Fruit fly (Drosophila melanogaster) whole organism, embryonic: Measurements from ENCODE around the gene CG15912.

Experiments used
- Blimp-1 ChIP-seq: fragments of 200-800 bp; sonication (Bioruptor generic); optimal IDR thresholded peaks from 3 replicates; lab custom pipeline; 2018; ENCODE audit warnings: missing biosample characterization, missing genetic modification characterization, mild to moderate bottlenecking, moderate library complexity, missing genetic modification reagents
- CG10959 ChIP-seq: fragments of 200-800 bp; sonication (Bioruptor generic); IDR thresholded peaks from 2 replicates; pipeline ENCODE4 v1.3.6; 2022; ENCODE audit warnings: missing biosample characterization, missing genetic modification characterization
- CG11504 ChIP-seq: fragments of 200-800 bp; sonication (Bioruptor generic); optimal IDR thresholded peaks from 3 replicates; lab custom pipeline; 2019; ENCODE audit warnings: missing biosample characterization, mild to moderate bottlenecking, missing genetic modification characterization, moderate library complexity
- CG12155 ChIP-seq: fragments of 200-800 bp; sonication (Bioruptor generic); optimal IDR thresholded peaks from 3 replicates; lab custom pipeline; 2016; ENCODE audit warnings: missing biosample characterization, missing genetic modification characterization
- CG13624 ChIP-seq: fragments of 200-800 bp; sonication (Bioruptor generic); optimal IDR thresholded peaks from 2 replicates; lab custom pipeline; 2016; ENCODE audit warnings: missing biosample characterization, missing genetic modification characterization
- CG14965 ChIP-seq: fragments of 200-800 bp; sonication (Bioruptor generic); optimal IDR thresholded peaks from 2 replicates; lab custom pipeline; 2016; ENCODE audit warnings: missing biosample characterization, missing genetic modification characterization, borderline replicate concordance
- CG15073 ChIP-seq: fragments of 200-800 bp; sonication (Bioruptor generic); optimal IDR thresholded peaks from 2 replicates; lab custom pipeline; 2016; ENCODE audit warnings: missing biosample characterization, missing genetic modification characterization
- CG17385 ChIP-seq: fragments of 200-800 bp; sonication (Bioruptor generic); optimal IDR thresholded peaks from 3 replicates; lab custom pipeline; 2018; ENCODE audit warnings: missing biosample characterization, mild to moderate bottlenecking, missing genetic modification characterization
- CG17802 ChIP-seq: fragments of 200-800 bp; sonication (Bioruptor generic); optimal IDR thresholded peaks from 2 replicates; lab custom pipeline; 2018; ENCODE audit warnings: missing biosample characterization, mild to moderate bottlenecking, missing genetic modification characterization, moderate library complexity
- CG1792 ChIP-seq: fragments of 200-800 bp; sonication (Bioruptor generic); optimal IDR thresholded peaks from 2 replicates; lab custom pipeline; 2016; ENCODE audit warnings: missing biosample characterization, missing genetic modification characterization
- CG18764 ChIP-seq: fragments of 200-800 bp; sonication (Bioruptor generic); optimal IDR thresholded peaks from 3 replicates; lab custom pipeline; 2016; ENCODE audit warnings: missing biosample characterization, missing genetic modification characterization
- CG2129 ChIP-seq: fragments of 200-800 bp; sonication (Bioruptor generic); IDR thresholded peaks from 2 replicates; pipeline ENCODE4 v1.3.6; 2022; ENCODE audit warnings: missing biosample characterization, missing genetic modification characterization; ENCODE audit not compliant: partially characterized antibody
- CG31388 ChIP-seq: fragments of 200-800 bp; sonication (Bioruptor generic); optimal IDR thresholded peaks from 2 replicates; lab custom pipeline; 2016; ENCODE audit warnings: missing biosample characterization, missing genetic modification characterization
- CG32767 ChIP-seq: fragments of 200-800 bp; sonication (Bioruptor generic); IDR thresholded peaks from 2 replicates; pipeline ENCODE4 v1.3.6; 2022; ENCODE audit warnings: missing biosample characterization, missing genetic modification characterization
- CG33557 ChIP-seq: fragments of 200-800 bp; sonication (Bioruptor generic); optimal IDR thresholded peaks from 2 replicates; lab custom pipeline; 2019; ENCODE audit warnings: missing biosample characterization, mild to moderate bottlenecking, missing genetic modification characterization, moderate library complexity
- CG34224 ChIP-seq: fragments of 200-800 bp; sonication (Bioruptor generic); IDR thresholded peaks from 3 replicates; pipeline ENCODE4 v1.3.6; 2022; ENCODE audit warnings: missing biosample characterization, missing genetic modification characterization; ENCODE audit not compliant: partially characterized antibody
- CG4360 ChIP-seq: fragments of 200-800 bp; sonication (Bioruptor generic); IDR thresholded peaks from 2 replicates; pipeline ENCODE4 v1.3.6; 2022; ENCODE audit warnings: missing biosample characterization, missing genetic modification characterization
- CG5180 ChIP-seq: fragments of 200-800 bp; sonication (Bioruptor generic); optimal IDR thresholded peaks from 3 replicates; lab custom pipeline; 2017; ENCODE audit warnings: missing biosample characterization, missing genetic modification characterization, mild to moderate bottlenecking, moderate library complexity, missing genetic modification reagents
- CG6683 ChIP-seq: fragments of 200-800 bp; sonication (Bioruptor generic); optimal IDR thresholded peaks from 2 replicates; lab custom pipeline; 2017; ENCODE audit warnings: missing biosample characterization, mild to moderate bottlenecking, missing genetic modification characterization, missing genetic modification reagents
- CG8359 ChIP-seq: fragments of 200-800 bp; sonication (Bioruptor generic); optimal IDR thresholded peaks from 2 replicates; lab custom pipeline; 2017; ENCODE audit warnings: missing biosample characterization, mild to moderate bottlenecking, missing genetic modification characterization, borderline replicate concordance
- CG8944 ChIP-seq: fragments of 200-800 bp; sonication (Bioruptor generic); optimal IDR thresholded peaks from 3 replicates; lab custom pipeline; 2016; ENCODE audit warnings: missing biosample characterization, missing genetic modification characterization
- CrebB ChIP-seq: fragments of 200-800 bp; sonication (Bioruptor generic); optimal IDR thresholded peaks from 3 replicates; lab custom pipeline; 2018; ENCODE audit warnings: missing biosample characterization, mild to moderate bottlenecking, missing genetic modification characterization
- Dad ChIP-seq: fragments of 200-800 bp; sonication (Bioruptor generic); optimal IDR thresholded peaks from 3 replicates; lab custom pipeline; 2016; ENCODE audit warnings: missing biosample characterization, missing genetic modification characterization
- Dek ChIP-seq: fragments of 200-800 bp; sonication (Bioruptor generic); optimal IDR thresholded peaks from 3 replicates; lab custom pipeline; 2019; ENCODE audit warnings: missing biosample characterization, mild to moderate bottlenecking, missing genetic modification characterization, moderate library complexity
- Drgx ChIP-seq: fragments of 200-800 bp; sonication (Bioruptor generic); IDR thresholded peaks from 2 replicates; pipeline ENCODE4 v1.3.6; 2022; ENCODE audit warnings: missing biosample characterization, missing genetic modification characterization
- Gug ChIP-seq: fragments of 200-800 bp; sonication (Bioruptor generic); IDR thresholded peaks from 4 replicates; pipeline ENCODE4 v1.3.6; 2022; ENCODE audit warnings: missing biosample characterization, missing genetic modification characterization
- Hey ChIP-seq: fragments of 200-800 bp; sonication (Bioruptor generic); optimal IDR thresholded peaks from 3 replicates; lab custom pipeline; 2018; ENCODE audit warnings: missing biosample characterization, mild to moderate bottlenecking, missing genetic modification characterization
- Lhr ChIP-seq: fragments of 200-800 bp; sonication (Bioruptor generic); optimal IDR thresholded peaks from 3 replicates; lab custom pipeline; 2017; ENCODE audit warnings: mild to moderate bottlenecking, missing biosample characterization, missing genetic modification reagents, missing genetic modification characterization
- Scr ChIP-seq: fragments of 200-800 bp; sonication (Bioruptor generic); IDR thresholded peaks from 2 replicates; pipeline ENCODE4 v1.3.6; 2022; ENCODE audit warnings: missing biosample characterization, missing genetic modification characterization; ENCODE audit not compliant: partially characterized antibody
- Sin3A ChIP-seq: fragments of >200 bp; optimal IDR thresholded peaks from 2 replicates; lab custom pipeline; 2018
- Sry-β ChIP-seq: fragments of 200-800 bp; sonication (Bioruptor generic); optimal IDR thresholded peaks from 2 replicates; lab custom pipeline; 2018; ENCODE audit warnings: missing biosample characterization, mild to moderate bottlenecking, missing genetic modification characterization, moderate library complexity
- Sry-δ ChIP-seq: fragments of 200-800 bp; sonication (Bioruptor generic); optimal IDR thresholded peaks from 2 replicates; lab custom pipeline; 2016; ENCODE audit warnings: missing biosample characterization, missing genetic modification characterization
- abd-A ChIP-seq: fragments of 200-800 bp; sonication (Bioruptor generic); optimal IDR thresholded peaks from 3 replicates; lab custom pipeline; 2019; ENCODE audit warnings: missing biosample characterization, mild to moderate bottlenecking, missing genetic modification characterization, moderate library complexity
- aop ChIP-seq: fragments of 200-800 bp; sonication (Bioruptor generic); IDR thresholded peaks from 2 replicates; pipeline ENCODE4 v1.3.6; 2022; ENCODE audit warnings: missing biosample characterization, missing genetic modification characterization
- bbx ChIP-seq: fragments of 200-800 bp; sonication (Bioruptor generic); IDR thresholded peaks from 2 replicates; pipeline ENCODE4 v1.3.6; 2022; ENCODE audit warnings: missing biosample characterization, missing genetic modification characterization; ENCODE audit not compliant: partially characterized antibody
- chm ChIP-seq: fragments of 200-800 bp; sonication (Bioruptor generic); IDR thresholded peaks from 2 replicates; pipeline ENCODE4 v1.3.6; 2022; ENCODE audit warnings: missing biosample characterization, missing genetic modification characterization
- chn ChIP-seq: fragments of 200-800 bp; sonication (Bioruptor generic); optimal IDR thresholded peaks from 2 replicates; lab custom pipeline; 2016; ENCODE audit warnings: missing biosample characterization, missing genetic modification characterization
- dan ChIP-seq: fragments of 200-800 bp; sonication (Bioruptor generic); IDR thresholded peaks from 2 replicates; pipeline ENCODE4 v1.3.6; 2022; ENCODE audit warnings: missing biosample characterization, missing genetic modification characterization
- en ChIP-seq: fragments of 200-800 bp; sonication (Bioruptor generic); optimal IDR thresholded peaks from 2 replicates; lab custom pipeline; 2016; ENCODE audit warnings: missing biosample characterization, missing genetic modification characterization
- esg ChIP-seq: fragments of 200-800 bp; sonication (Bioruptor generic); conservative IDR thresholded peaks from 2 replicates; pipeline ENCODE4 v1.3.6; 2022; ENCODE audit warnings: missing biosample characterization, missing genetic modification characterization
- gcm2 ChIP-seq: fragments of 200-800 bp; sonication (Bioruptor generic); optimal IDR thresholded peaks from 2 replicates; lab custom pipeline; 2016; ENCODE audit warnings: missing biosample characterization, missing genetic modification characterization
- hbn ChIP-seq: fragments of 200-800 bp; sonication (Bioruptor generic); IDR thresholded peaks from 2 replicates; pipeline ENCODE4 v1.3.6; 2022; ENCODE audit warnings: missing biosample characterization, missing genetic modification characterization; ENCODE audit not compliant: partially characterized antibody
- lmd ChIP-seq: fragments of 200-800 bp; sonication (Bioruptor generic); IDR thresholded peaks from 2 replicates; pipeline ENCODE4 v1.3.6; 2022; ENCODE audit warnings: missing biosample characterization, missing genetic modification characterization
- mam ChIP-seq: fragments of 200-800 bp; sonication (Bioruptor generic); optimal IDR thresholded peaks from 3 replicates; lab custom pipeline; 2016; ENCODE audit warnings: missing biosample characterization, missing genetic modification characterization
- org-1 ChIP-seq: fragments of 200-800 bp; sonication (Bioruptor generic); optimal IDR thresholded peaks from 2 replicates; lab custom pipeline; 2017; ENCODE audit warnings: missing biosample characterization, missing genetic modification characterization
- pzg ChIP-seq: fragments of 200-800 bp; sonication (Bioruptor generic); optimal IDR thresholded peaks from 3 replicates; lab custom pipeline; 2018; ENCODE audit warnings: missing biosample characterization, mild to moderate bottlenecking, missing genetic modification characterization, moderate library complexity
- row ChIP-seq: fragments of 200-800 bp; sonication (Bioruptor generic); IDR thresholded peaks from 3 replicates; pipeline ENCODE4 v1.3.6; 2022; ENCODE audit warnings: missing biosample characterization, missing genetic modification characterization
- sug ChIP-seq: fragments of 200-800 bp; optimal IDR thresholded peaks from 2 replicates; lab custom pipeline; 2019; ENCODE audit warnings: missing biosample characterization, mild to moderate bottlenecking, missing genetic modification characterization, moderate library complexity
- tgo ChIP-seq: fragments of 200-800 bp; sonication (Bioruptor generic); IDR thresholded peaks from 3 replicates; pipeline ENCODE4 v1.3.6; 2022; ENCODE audit warnings: missing biosample characterization, missing genetic modification characterization
- toy ChIP-seq: fragments of 200-800 bp; sonication (Bioruptor generic); IDR thresholded peaks from 2 replicates; pipeline ENCODE4 v1.3.6; 2022; ENCODE audit warnings: missing biosample characterization, missing genetic modification characterization
- zen ChIP-seq: fragments of 200-800 bp; sonication (Bioruptor generic); optimal IDR thresholded peaks from 3 replicates; lab custom pipeline; 2018; ENCODE audit warnings: missing biosample characterization, mild to moderate bottlenecking, missing genetic modification characterization, moderate library complexity

Gene CG15912

dm6 chrX:4540430-4540932 lies 8.4 kb upstream of the CG15912 start, which contains the start of the genes rb and CHOp24 (continued):
- TF ChIP-seq bbx (GFP tag; lab: Robert Waterston, UW) (peak; percentile 87), CG4360 (GFP tag; lab: Robert Waterston, UW) (no peak), Drgx (GFP tag; lab: Robert Waterston, UW) (no peak), aop (GFP tag; lab: Robert Waterston, UW) (no peak), CG2129 (GFP tag; lab: Robert Waterston, UW) (peak; percentile 72; the same call in 1 of the 2 replicates), CG15073 (GFP tag; lab: Kevin White, UChicago) (no peak), CG34224 (GFP tag; lab: Robert Waterston, UW) (peak; percentile 90), CG31388 (GFP tag; lab: Kevin White, UChicago) (no peak), gcm2 (GFP tag; lab: Kevin White, UChicago) (no peak), esg (GFP tag; lab: Robert Waterston, UW) (no peak), CG18764 (GFP tag; lab: Kevin White, UChicago) (no peak), hbn (peak; percentile 85), Sin3A (lab: Kevin White, UChicago) (peak; percentile 81), CG17802 (tag; lab: Kevin White, UChicago) (no peak), CG8359 (GFP tag; lab: Kevin White, UChicago) (no peak), CG32767 (no peak), Dek (tag; lab: Kevin White, UChicago) (no peak), CG6683 (GFP tag; lab: Kevin White, UChicago) (no peak), CG5180 (no peak), abd-A (tag; lab: Kevin White, UChicago) (no peak), chm (GFP tag; lab: Robert Waterston, UW) (no peak), row (GFP tag; lab: Robert Waterston, UW) (peak; percentile 80), CG33557 (no peak), Lhr (GFP tag; lab: Kevin White, UChicago) (peak; percentile 10), mam (GFP tag; lab: Kevin White, UChicago) (peak; percentile 63), CG10959 (GFP tag; lab: Robert Waterston, UW) (no peak), dan (GFP tag; lab: Robert Waterston, UW) (no peak), CG13624 (GFP tag; lab: Kevin White, UChicago) (peak; percentile 25), chn (GFP tag; lab: Kevin White, UChicago) (peak; percentile 17), Gug (no peak), CG11504 (no peak), Hey (tag; lab: Kevin White, UChicago) (no peak), toy (no peak), Dad (GFP tag; lab: Kevin White, UChicago) (no peak), Blimp-1 (GFP tag; lab: Kevin White, UChicago) (no peak), CG8944 (GFP tag; lab: Kevin White, UChicago) (no peak), CG17385 (GFP tag; lab: Kevin White, UChicago) (no peak), CG1792 (GFP tag; lab: Kevin White, UChicago) (no peak), org-1 (GFP tag; lab: Kevin White, UChicago) (no peak), tgo (GFP tag; lab: Robert Waterston, UW) (no peak), Sry-δ (peak; percentile 92), zen (no peak), en (GFP tag; lab: Kevin White, UChicago) (no peak), pzg (GFP tag; lab: Kevin White, UChicago) (peak; percentile 70), CG14965 (GFP tag; lab: Kevin White, UChicago) (no peak), CrebB (tag; lab: Kevin White, UChicago) (no peak), CG12155 (GFP tag; lab: Kevin White, UChicago) (no peak), lmd (GFP tag; lab: Robert Waterston, UW) (no peak; the same call in 1 of the 2 replicates), Scr (GFP tag; lab: Robert Waterston, UW) (peak; percentile 95), Sry-β (GFP tag; lab: Kevin White, UChicago) (no peak), sug (tag; lab: Kevin White, UChicago) (no peak)
